Fruit fly (Drosophila melanogaster): ENCODE measurements around the gene CG11563.

CG11563 gene

dm6 chr3R:31704524-31705215, 32.2 kb upstream of the CG11563 start (continued):
- TF ChIP-seq CG3407 (GFP tag; optimal IDR thresholded peaks at IDR 0.05) (peak; percentile 11), tin (GFP tag; optimal IDR thresholded peaks at IDR 0.05) (peak; percentile 39), CG17568 (GFP tag; optimal IDR thresholded peaks at IDR 0.05) (no peak), da (GFP tag; optimal IDR thresholded peaks at IDR 0.05) (no peak), CG2199 (GFP tag; IDR thresholded peaks at IDR 0.05) (no peak), BtbVII (GFP tag; optimal IDR thresholded peaks at IDR 0.05) (no peak), CG4854 (GFP tag; optimal IDR thresholded peaks at IDR 0.05) (no peak), chm (GFP tag; IDR thresholded peaks at IDR 0.05) (no peak), Ravus (GFP tag; IDR thresholded peaks at IDR 0.05) (no peak), hth (optimal IDR thresholded peaks at IDR 0.05) (no peak), CG13775 (GFP tag; optimal IDR thresholded peaks at IDR 0.05) (peak; percentile 62), bsh (GFP tag; optimal IDR thresholded peaks at IDR 0.05) (peak in 1 of 2 experiments; percentile 61), Adf1 (GFP tag; IDR thresholded peaks at IDR 0.05) (no peak), ATbp (GFP tag; optimal IDR thresholded peaks at IDR 0.05) (no peak), oc (tag; optimal IDR thresholded peaks at IDR 0.05) (no peak), z (GFP tag; IDR thresholded peaks at IDR 0.05) (peak; percentile 57; the same call in 1 of the 3 replicates), CG2129 (GFP tag; IDR thresholded peaks at IDR 0.05; ENCODE audit: partially characterized antibody) (no peak), CG4820 (GFP tag; optimal IDR thresholded peaks at IDR 0.05) (peak; percentile 42), Scr (GFP tag; IDR thresholded peaks at IDR 0.05; ENCODE audit: partially characterized antibody) (no peak), BEAF-32 (GFP tag; optimal IDR thresholded peaks at IDR 0.05) (no peak), CG11696 (GFP tag; IDR thresholded peaks at IDR 0.05) (0 out of 2 replicates have a peak, but pooled peaks have one; percentile 31), Poxn (GFP tag; IDR thresholded peaks at IDR 0.05) (no peak), CG42726 (GFP tag; IDR thresholded peaks at IDR 0.05; ENCODE audit: partially characterized antibody) (no peak), dm (GFP tag; optimal IDR thresholded peaks at IDR 0.05) (no peak), CG10209 (GFP tag; optimal IDR thresholded peaks at IDR 0.05) (peak; percentile 46), schlank (tag; optimal IDR thresholded peaks at IDR 0.05) (no peak), Dref (GFP tag; IDR thresholded peaks at IDR 0.05) (no peak), Hmx (GFP tag; optimal IDR thresholded peaks at IDR 0.05) (no peak), emc (GFP tag; optimal IDR thresholded peaks at IDR 0.05) (no peak), Myb (GFP tag; optimal IDR thresholded peaks at IDR 0.05) (no peak), zfh2 (GFP tag; optimal IDR thresholded peaks at IDR 0.05) (no peak), Dek (tag; optimal IDR thresholded peaks at IDR 0.05) (no peak), MTF-1 (GFP tag; optimal IDR thresholded peaks at IDR 0.05; ENCODE audit: borderline replicate concordance) (no peak), CG14710 (tag; optimal IDR thresholded peaks at IDR 0.05) (peak; percentile 76), CG1647 (GFP tag; optimal IDR thresholded peaks at IDR 0.05) (no peak), fd3F (GFP tag; optimal IDR thresholded peaks at IDR 0.05) (no peak), CG10274 (GFP tag; optimal IDR thresholded peaks at IDR 0.05) (no peak), Sox102F (GFP tag; optimal IDR thresholded peaks at IDR 0.05) (no peak), trh (GFP tag; optimal IDR thresholded peaks at IDR 0.05) (no peak), CG10267 (tag; optimal IDR thresholded peaks at IDR 0.05) (peak; percentile 71), psq (GFP tag; optimal IDR thresholded peaks at IDR 0.05) (no peak), fd102C (GFP tag; optimal IDR thresholded peaks at IDR 0.05) (peak; percentile 82), zf30C (GFP tag; optimal IDR thresholded peaks at IDR 0.05) (peak; percentile 88), CG1832 (GFP tag; optimal IDR thresholded peaks at IDR 0.05) (no peak), Dll (GFP tag; IDR thresholded peaks at IDR 0.05; ENCODE audit: partially characterized antibody) (no peak), CG30431 (GFP tag; optimal IDR thresholded peaks at IDR 0.05) (peak; percentile 44), PHDP (tag; optimal IDR thresholded peaks at IDR 0.05) (no peak), CG8924 (tag; optimal IDR thresholded peaks at IDR 0.05) (peak; percentile 70), CG14860 (GFP tag; IDR thresholded peaks at IDR 0.05; ENCODE audit: partially characterized antibody) (no peak)
